Fruit fly (Drosophila melanogaster) whole organism, embryonic: ENCODE results near the gene iav.

ENCODE experiments used
- Ada2b ChIP-seq: fragments of 200-800 bp; sonication (Bioruptor generic); IDR thresholded peaks from 2 replicates; pipeline ENCODE4 v1.3.6; 2022; ENCODE audit warnings: missing biosample characterization, missing genetic modification characterization
- Atf-2 ChIP-seq: fragments of 200-800 bp; sonication (Bioruptor generic); optimal IDR thresholded peaks from 2 replicates; lab custom pipeline; 2016; ENCODE audit warnings: missing biosample characterization, missing genetic modification characterization
- Atf6 ChIP-seq: fragments of 200-800 bp; sonication (Bioruptor generic); IDR thresholded peaks from 2 replicates; pipeline ENCODE4 v1.3.6; 2022; ENCODE audit warnings: missing biosample characterization, missing genetic modification characterization
- CG10209 ChIP-seq: fragments of 200-800 bp; sonication (Bioruptor generic); optimal IDR thresholded peaks from 3 replicates; lab custom pipeline; 2017; ENCODE audit warnings: missing biosample characterization, mild to moderate bottlenecking, missing genetic modification characterization, missing genetic modification reagents
- CG11504 ChIP-seq: fragments of 200-800 bp; sonication (Bioruptor generic); optimal IDR thresholded peaks from 3 replicates; lab custom pipeline; 2019; ENCODE audit warnings: missing biosample characterization, mild to moderate bottlenecking, missing genetic modification characterization, moderate library complexity
- CG13624 ChIP-seq: fragments of 200-800 bp; sonication (Bioruptor generic); optimal IDR thresholded peaks from 2 replicates; lab custom pipeline; 2016; ENCODE audit warnings: missing biosample characterization, missing genetic modification characterization
- CG14014 ChIP-seq: fragments of 200-800 bp; sonication (Bioruptor generic); IDR thresholded peaks from 2 replicates; pipeline ENCODE4 v1.3.6; 2022; ENCODE audit warnings: missing biosample characterization, missing genetic modification characterization
- CG15696 ChIP-seq: fragments of 200-800 bp; sonication (Bioruptor generic); optimal IDR thresholded peaks from 2 replicates; lab custom pipeline; 2019; ENCODE audit warnings: missing biosample characterization, mild to moderate bottlenecking, missing genetic modification characterization, moderate library complexity
- CG17186 ChIP-seq: fragments of 200-800 bp; sonication (Bioruptor generic); optimal IDR thresholded peaks from 3 replicates; lab custom pipeline; 2017; ENCODE audit warnings: missing biosample characterization, missing genetic modification reagents, missing genetic modification characterization
- CG17912 ChIP-seq: fragments of 200-800 bp; sonication (Bioruptor generic); optimal IDR thresholded peaks from 2 replicates; lab custom pipeline; 2018; ENCODE audit warnings: missing biosample characterization, mild to moderate bottlenecking, missing genetic modification characterization
- CG2120 ChIP-seq: fragments of 200-800 bp; sonication (Bioruptor generic); optimal IDR thresholded peaks from 3 replicates; lab custom pipeline; 2016; ENCODE audit warnings: missing biosample characterization, missing genetic modification characterization
- CG31388 ChIP-seq: fragments of 200-800 bp; sonication (Bioruptor generic); optimal IDR thresholded peaks from 2 replicates; lab custom pipeline; 2016; ENCODE audit warnings: missing biosample characterization, missing genetic modification characterization
- CG4360 ChIP-seq: fragments of 200-800 bp; sonication (Bioruptor generic); IDR thresholded peaks from 2 replicates; pipeline ENCODE4 v1.3.6; 2022; ENCODE audit warnings: missing biosample characterization, missing genetic modification characterization
- CG4617 ChIP-seq: fragments of 200-800 bp; sonication (Bioruptor generic); optimal IDR thresholded peaks from 3 replicates; lab custom pipeline; 2016; ENCODE audit warnings: missing biosample characterization, missing genetic modification characterization, borderline replicate concordance
- CG4820 ChIP-seq: fragments of 200-800 bp; sonication (Bioruptor generic); optimal IDR thresholded peaks from 3 replicates; lab custom pipeline; 2016; ENCODE audit warnings: missing biosample characterization, missing genetic modification characterization
- CG5953 ChIP-seq: fragments of 200-800 bp; sonication (Bioruptor generic); IDR thresholded peaks from 2 replicates; pipeline ENCODE4 v1.3.6; 2022; ENCODE audit warnings: missing biosample characterization, missing genetic modification characterization
- CG6175 ChIP-seq: fragments of 200-800 bp; sonication (Bioruptor generic); IDR thresholded peaks from 3 replicates; pipeline ENCODE4 v1.3.6; 2022; ENCODE audit warnings: missing biosample characterization, missing genetic modification characterization
- CG8089 ChIP-seq: fragments of 200-800 bp; sonication (Bioruptor generic); optimal IDR thresholded peaks from 3 replicates; lab custom pipeline; 2016; ENCODE audit warnings: missing biosample characterization, missing genetic modification characterization
- CG8924 ChIP-seq: fragments of 200-800 bp; optimal IDR thresholded peaks from 3 replicates; lab custom pipeline; 2019; ENCODE audit warnings: missing biosample characterization, mild to moderate bottlenecking, missing genetic modification characterization, moderate library complexity
- CrebB ChIP-seq: fragments of 200-800 bp; sonication (Bioruptor generic); optimal IDR thresholded peaks from 3 replicates; lab custom pipeline; 2018; ENCODE audit warnings: missing biosample characterization, mild to moderate bottlenecking, missing genetic modification characterization
- Dad ChIP-seq: fragments of 200-800 bp; sonication (Bioruptor generic); optimal IDR thresholded peaks from 3 replicates; lab custom pipeline; 2016; ENCODE audit warnings: missing biosample characterization, missing genetic modification characterization
- Doc3 ChIP-seq: fragments of 200-800 bp; sonication (Bioruptor generic); IDR thresholded peaks from 3 replicates; pipeline ENCODE4 v1.3.6; 2022; ENCODE audit warnings: missing biosample characterization, missing genetic modification characterization; ENCODE audit not compliant: partially characterized antibody
- Dp ChIP-seq: fragments of 200-800 bp; sonication (Bioruptor generic); optimal IDR thresholded peaks from 2 replicates; lab custom pipeline; 2018; ENCODE audit warnings: missing biosample characterization, mild to moderate bottlenecking, missing genetic modification characterization, moderate library complexity
- Drgx ChIP-seq: fragments of 200-800 bp; sonication (Bioruptor generic); IDR thresholded peaks from 2 replicates; pipeline ENCODE4 v1.3.6; 2022; ENCODE audit warnings: missing biosample characterization, missing genetic modification characterization
- E2f2 ChIP-seq: fragments of 200-800 bp; sonication (Bioruptor generic); IDR thresholded peaks from 2 replicates; pipeline ENCODE4 v1.3.6; 2022; ENCODE audit warnings: missing biosample characterization, missing genetic modification characterization
- Fer1 ChIP-seq: fragments of 200-800 bp; sonication (Bioruptor generic); optimal IDR thresholded peaks from 2 replicates; lab custom pipeline; 2017; ENCODE audit warnings: missing biosample characterization, mild to moderate bottlenecking, missing genetic modification characterization
- H2.0 ChIP-seq: fragments of 200-800 bp; sonication (Bioruptor generic); IDR thresholded peaks from 2 replicates; pipeline ENCODE4 v1.3.6; 2022; ENCODE audit warnings: missing biosample characterization, missing genetic modification characterization
- HLH54F ChIP-seq: fragments of 200-800 bp; sonication (Bioruptor generic); optimal IDR thresholded peaks from 3 replicates; lab custom pipeline; 2016; ENCODE audit warnings: missing biosample characterization, missing genetic modification characterization
- Hr51 ChIP-seq, 2 experiments: fragments of 200-800 bp; sonication (Bioruptor generic); optimal IDR thresholded peaks; 2 replicates in 1 of 2; 3 replicates in 1 of 2; lab custom pipeline; 2016 to 2018; ENCODE audit warnings: missing biosample characterization in 2 of 2, missing genetic modification characterization in 2 of 2, mild to moderate bottlenecking in 1 of 2, moderate library complexity in 1 of 2
- Myb ChIP-seq: fragments of 200-800 bp; sonication (Bioruptor generic); optimal IDR thresholded peaks from 2 replicates; lab custom pipeline; 2016; ENCODE audit warnings: missing biosample characterization, missing genetic modification characterization
- Scr ChIP-seq: fragments of 200-800 bp; sonication (Bioruptor generic); IDR thresholded peaks from 2 replicates; pipeline ENCODE4 v1.3.6; 2022; ENCODE audit warnings: missing biosample characterization, missing genetic modification characterization; ENCODE audit not compliant: partially characterized antibody
- YL-1 ChIP-seq: fragments of 200-800 bp; sonication (Bioruptor generic); optimal IDR thresholded peaks from 3 replicates; lab custom pipeline; 2017; ENCODE audit warnings: missing biosample characterization, mild to moderate bottlenecking, missing genetic modification characterization
- aop ChIP-seq: fragments of 200-800 bp; sonication (Bioruptor generic); IDR thresholded peaks from 2 replicates; pipeline ENCODE4 v1.3.6; 2022; ENCODE audit warnings: missing biosample characterization, missing genetic modification characterization
- disco-r ChIP-seq: fragments of 200-800 bp; sonication (Bioruptor generic); optimal IDR thresholded peaks from 2 replicates; lab custom pipeline; 2016; ENCODE audit warnings: missing biosample characterization, missing genetic modification characterization
- ftz-f1 ChIP-seq: fragments of 200-800 bp; sonication (Bioruptor generic); optimal IDR thresholded peaks from 2 replicates; lab custom pipeline; 2016; ENCODE audit warnings: missing biosample characterization, missing genetic modification characterization
- gcm2 ChIP-seq: fragments of 200-800 bp; sonication (Bioruptor generic); optimal IDR thresholded peaks from 2 replicates; lab custom pipeline; 2016; ENCODE audit warnings: missing biosample characterization, missing genetic modification characterization
- grn ChIP-seq: fragments of 200-800 bp; sonication (Bioruptor generic); optimal IDR thresholded peaks from 3 replicates; lab custom pipeline; 2017; ENCODE audit warnings: missing biosample characterization, missing genetic modification characterization
- gsb ChIP-seq: fragments of 200-800 bp; sonication (Bioruptor generic); IDR thresholded peaks from 2 replicates; pipeline ENCODE4 v1.3.6; 2022; ENCODE audit warnings: missing biosample characterization, missing genetic modification characterization
- inv ChIP-seq: fragments of 200-800 bp; sonication (Bioruptor generic); IDR thresholded peaks from 2 replicates; pipeline ENCODE4 v1.3.6; 2022; ENCODE audit warnings: missing biosample characterization, missing genetic modification characterization; ENCODE audit not compliant: partially characterized antibody
- lola ChIP-seq, 3 experiments: fragments of >200 bp in 2 of 3; fragments of 200-800 bp in 1 of 3; sonication (Bioruptor generic) in 1 of 3; optimal IDR thresholded peaks; 2 replicates each; lab custom pipeline; 2017 to 2019; ENCODE audit warnings: missing biosample characterization in 3 of 3, missing genetic modification characterization in 3 of 3, mild to moderate bottlenecking in 1 of 3, moderate library complexity in 1 of 3
- nau ChIP-seq: fragments of 200-800 bp; sonication (Bioruptor generic); optimal IDR thresholded peaks from 3 replicates; lab custom pipeline; 2017; ENCODE audit warnings: missing biosample characterization, mild to moderate bottlenecking, missing genetic modification characterization, missing genetic modification reagents
- nerfin-1 ChIP-seq: fragments of 200-800 bp; sonication (Bioruptor generic); optimal IDR thresholded peaks from 3 replicates; lab custom pipeline; 2019; ENCODE audit warnings: missing biosample characterization, mild to moderate bottlenecking, missing genetic modification characterization, moderate library complexity
- repo ChIP-seq: fragments of 200-800 bp; sonication (Bioruptor generic); optimal IDR thresholded peaks from 2 replicates; lab custom pipeline; 2016; ENCODE audit warnings: missing biosample characterization, missing genetic modification characterization
- ro ChIP-seq: fragments of 200-800 bp; sonication (Bioruptor generic); IDR thresholded peaks from 2 replicates; pipeline ENCODE4 v1.3.6; 2022; ENCODE audit warnings: missing biosample characterization, missing genetic modification characterization
- seq ChIP-seq: fragments of 200-800 bp; sonication (Bioruptor generic); IDR thresholded peaks from 2 replicates; pipeline ENCODE4 v1.3.6; 2022; ENCODE audit warnings: missing biosample characterization, missing genetic modification characterization
- sisA ChIP-seq: fragments of 200-800 bp; sonication (Bioruptor generic); IDR thresholded peaks from 2 replicates; pipeline ENCODE4 v1.3.6; 2022; ENCODE audit warnings: missing biosample characterization, missing genetic modification characterization
- sr ChIP-seq: fragments of 200-800 bp; sonication (Bioruptor generic); IDR thresholded peaks from 3 replicates; pipeline ENCODE4 v1.3.6; 2022; ENCODE audit warnings: missing biosample characterization, missing genetic modification characterization
- tx ChIP-seq: fragments of 200-800 bp; sonication (Bioruptor generic); optimal IDR thresholded peaks from 2 replicates; lab custom pipeline; 2016; ENCODE audit warnings: missing biosample characterization, missing genetic modification characterization
- unc-4 ChIP-seq: fragments of 200-800 bp; sonication (Bioruptor generic); IDR thresholded peaks from 2 replicates; pipeline ENCODE4 v1.3.6; 2022; ENCODE audit warnings: missing biosample characterization, missing genetic modification characterization; ENCODE audit not compliant: partially characterized antibody
- zen ChIP-seq: fragments of 200-800 bp; sonication (Bioruptor generic); optimal IDR thresholded peaks from 3 replicates; lab custom pipeline; 2018; ENCODE audit warnings: missing biosample characterization, mild to moderate bottlenecking, missing genetic modification characterization, moderate library complexity

The iav gene

dm6 chrX:6854563-6854962, 40.8 kb downstream of the iav start (continued):
- peak; percentile 35 for TF ChIP-seq disco-r
- peak; percentile 58 for TF ChIP-seq gcm2
- TF ChIP-seq CG17912 (GFP tag; lab: Kevin White, UChicago), result no peak
- TF ChIP-seq Fer1 (GFP tag; lab: Kevin White, UChicago), result peak; percentile 88
- TF ChIP-seq CG4820, result peak; percentile 83
- TF ChIP-seq Atf6 (GFP tag; lab: Robert Waterston, UW), result peak; percentile 90
- peak; percentile 65 for TF ChIP-seq Dad (GFP tag; lab: Kevin White, UChicago)
- 0 out of 3 replicates have a peak, but pooled peaks have one; percentile 28 for TF ChIP-seq CG6175 (GFP tag; lab: Robert Waterston, UW)
- TF ChIP-seq CG10209 (GFP tag; lab: Kevin White, UChicago), result peak; percentile 83
- TF ChIP-seq repo (GFP tag; lab: Kevin White, UChicago), result peak; percentile 43
- peak; percentile 31 for TF ChIP-seq Myb (GFP tag; lab: Kevin White, UChicago)
- TF ChIP-seq sr (GFP tag; lab: Robert Waterston, UW), result peak; percentile 50; the same call in 1 of the 3 replicates
- TF ChIP-seq lola (GFP tag; optimal IDR thresholded peaks at IDR 0.05; lab: Kevin White, UChicago), result peak in 1 of 3 experiments; percentile 62
- peak; percentile 53 for TF ChIP-seq CG13624 (GFP tag; lab: Kevin White, UChicago)
- TF ChIP-seq seq (GFP tag; lab: Robert Waterston, UW), result peak; percentile 65
- peak; percentile 44 to 88 for TF ChIP-seq Hr51 (GFP tag; optimal IDR thresholded peaks at IDR 0.05; lab: Kevin White, UChicago)
- TF ChIP-seq HLH54F (GFP tag; lab: Kevin White, UChicago), result peak; percentile 68
- peak; percentile 62 for TF ChIP-seq gsb
- no peak for TF ChIP-seq YL-1 (GFP tag; lab: Kevin White, UChicago)
- TF ChIP-seq CG4617, result peak; percentile 45
- no peak for TF ChIP-seq CG31388
- no peak for TF ChIP-seq CG17186 (GFP tag; lab: Kevin White, UChicago)
- no peak for TF ChIP-seq Dp
- TF ChIP-seq aop (GFP tag; lab: Robert Waterston, UW), result peak; percentile 37; the same call in 1 of the 2 replicates
- TF ChIP-seq inv, result no peak
- TF ChIP-seq tx, result peak; percentile 5
- peak; percentile 86 for TF ChIP-seq CG2120 (GFP tag; lab: Kevin White, UChicago)
- peak; percentile 27 for TF ChIP-seq Atf-2
- peak; percentile 66 for TF ChIP-seq nerfin-1 (tag; lab: Kevin White, UChicago)
- TF ChIP-seq CG15696 (tag; lab: Kevin White, UChicago), result peak; percentile 13
- no peak for TF ChIP-seq ftz-f1 (GFP tag; lab: Kevin White, UChicago)
- TF ChIP-seq Ada2b (GFP tag; lab: Robert Waterston, UW), result peak; percentile 85
- peak; percentile 15 for TF ChIP-seq CrebB (tag; lab: Kevin White, UChicago)
- no peak for TF ChIP-seq unc-4
- TF ChIP-seq CG4360, result peak; percentile 5; the same call in 1 of the 2 replicates
- no peak for TF ChIP-seq Scr
- peak; percentile 92 for TF ChIP-seq CG11504 (tag; lab: Kevin White, UChicago)
- peak; percentile 70 for TF ChIP-seq sisA (GFP tag; lab: Robert Waterston, UW)
- TF ChIP-seq Drgx, result peak; percentile 91
- peak; percentile 80 for TF ChIP-seq CG8924 (tag; lab: Kevin White, UChicago)
- TF ChIP-seq nau (GFP tag; lab: Kevin White, UChicago), result peak; percentile 73
- peak; percentile 52 for TF ChIP-seq CG5953
- peak; percentile 51 for TF ChIP-seq zen (tag; lab: Kevin White, UChicago)
- peak; percentile 62; the same call in 1 of the 2 replicates for TF ChIP-seq CG14014 (GFP tag; lab: Robert Waterston, UW)
- no peak for TF ChIP-seq ro (GFP tag; lab: Robert Waterston, UW)
- peak; percentile 52; the same call in 1 of the 2 replicates for TF ChIP-seq E2f2
- TF ChIP-seq grn (GFP tag; lab: Kevin White, UChicago), result no peak
- peak; percentile 43 for TF ChIP-seq CG8089 (GFP tag; lab: Kevin White, UChicago)
- TF ChIP-seq Doc3 (GFP tag; lab: Robert Waterston, UW), result no peak
- TF ChIP-seq H2.0, result peak; percentile 80
